Fruit fly (Drosophila melanogaster) whole organism, embryonic: ENCODE data around the gene CG31125.

Source experiments
- Bdp1 ChIP-seq: fragments of 200-800 bp; sonication (Bioruptor generic); optimal IDR thresholded peaks from 3 replicates; lab custom pipeline; 2016; ENCODE audit warnings: missing biosample characterization, missing genetic modification characterization
- CG13123 ChIP-seq: fragments of 200-800 bp; sonication (Bioruptor generic); optimal IDR thresholded peaks from 2 replicates; lab custom pipeline; 2016; ENCODE audit warnings: missing biosample characterization, missing genetic modification characterization
- CG13287 ChIP-seq: fragments of 200-800 bp; sonication (Bioruptor generic); IDR thresholded peaks from 2 replicates; pipeline ENCODE4 v1.3.6; 2022; ENCODE audit warnings: missing biosample characterization, missing genetic modification characterization; ENCODE audit not compliant: partially characterized antibody
- CG14860 ChIP-seq: fragments of 200-800 bp; sonication (Bioruptor generic); IDR thresholded peaks from 3 replicates; pipeline ENCODE4 v1.3.6; 2022; ENCODE audit warnings: missing biosample characterization, missing genetic modification characterization; ENCODE audit not compliant: partially characterized antibody
- CG15073 ChIP-seq: fragments of 200-800 bp; sonication (Bioruptor generic); optimal IDR thresholded peaks from 2 replicates; lab custom pipeline; 2016; ENCODE audit warnings: missing biosample characterization, missing genetic modification characterization
- CG15601 ChIP-seq: fragments of 200-800 bp; sonication (Bioruptor generic); optimal IDR thresholded peaks from 3 replicates; lab custom pipeline; 2019; ENCODE audit warnings: missing biosample characterization, mild to moderate bottlenecking, missing genetic modification characterization, moderate library complexity
- CG1602 ChIP-seq: fragments of 200-800 bp; sonication (Bioruptor generic); optimal IDR thresholded peaks from 3 replicates; lab custom pipeline; 2016; ENCODE audit warnings: missing biosample characterization, missing genetic modification characterization
- CG1603 ChIP-seq: fragments of 200-800 bp; sonication (Bioruptor generic); optimal IDR thresholded peaks from 2 replicates; lab custom pipeline; 2019; ENCODE audit warnings: missing biosample characterization, mild to moderate bottlenecking, missing genetic modification characterization, moderate library complexity
- CG18764 ChIP-seq: fragments of 200-800 bp; sonication (Bioruptor generic); optimal IDR thresholded peaks from 3 replicates; lab custom pipeline; 2016; ENCODE audit warnings: missing biosample characterization, missing genetic modification characterization
- CG2120 ChIP-seq: fragments of 200-800 bp; sonication (Bioruptor generic); optimal IDR thresholded peaks from 3 replicates; lab custom pipeline; 2016; ENCODE audit warnings: missing biosample characterization, missing genetic modification characterization
- CG2199 ChIP-seq: fragments of 200-800 bp; sonication (Bioruptor generic); IDR thresholded peaks from 3 replicates; pipeline ENCODE4 v1.3.6; 2022; ENCODE audit warnings: missing biosample characterization, missing genetic modification characterization
- CG2202 ChIP-seq: fragments of 200-800 bp; sonication (Bioruptor generic); optimal IDR thresholded peaks from 2 replicates; lab custom pipeline; 2018; ENCODE audit warnings: missing biosample characterization, mild to moderate bottlenecking, missing genetic modification characterization
- CG4282 ChIP-seq: fragments of 200-800 bp; sonication (Bioruptor generic); optimal IDR thresholded peaks from 2 replicates; lab custom pipeline; 2016; ENCODE audit warnings: missing biosample characterization, missing genetic modification characterization
- CG8359 ChIP-seq: fragments of 200-800 bp; sonication (Bioruptor generic); optimal IDR thresholded peaks from 2 replicates; lab custom pipeline; 2017; ENCODE audit warnings: missing biosample characterization, mild to moderate bottlenecking, missing genetic modification characterization, borderline replicate concordance
- CG9215 ChIP-seq: fragments of 200-800 bp; sonication (Bioruptor generic); IDR thresholded peaks from 2 replicates; pipeline ENCODE4 v1.3.6; 2022; ENCODE audit warnings: missing biosample characterization, missing genetic modification characterization
- Chrac-16 ChIP-seq: fragments of 200-800 bp; sonication (Bioruptor generic); optimal IDR thresholded peaks from 3 replicates; lab custom pipeline; 2016; ENCODE audit warnings: missing biosample characterization, missing genetic modification characterization
- Dad ChIP-seq: fragments of 200-800 bp; sonication (Bioruptor generic); optimal IDR thresholded peaks from 3 replicates; lab custom pipeline; 2016; ENCODE audit warnings: missing biosample characterization, missing genetic modification characterization
- Dbx ChIP-seq: fragments of 200-800 bp; sonication (Bioruptor generic); IDR thresholded peaks from 3 replicates; pipeline ENCODE4 v1.3.6; 2022; ENCODE audit warnings: missing biosample characterization, missing genetic modification characterization
- Dll ChIP-seq: fragments of 200-800 bp; sonication (Bioruptor generic); IDR thresholded peaks from 4 replicates; pipeline ENCODE4 v1.3.6; 2022; ENCODE audit warnings: missing biosample characterization, missing genetic modification characterization; ENCODE audit not compliant: partially characterized antibody
- Dp ChIP-seq: fragments of 200-800 bp; sonication (Bioruptor generic); optimal IDR thresholded peaks from 2 replicates; lab custom pipeline; 2018; ENCODE audit warnings: missing biosample characterization, mild to moderate bottlenecking, missing genetic modification characterization, moderate library complexity
- E2f1 ChIP-seq: fragments of 200-800 bp; sonication (Bioruptor generic); IDR thresholded peaks from 2 replicates; pipeline ENCODE4 v1.3.6; 2022; ENCODE audit warnings: missing biosample characterization, missing genetic modification characterization
- ERR ChIP-seq: fragments of 200-800 bp; sonication (Bioruptor generic); optimal IDR thresholded peaks from 2 replicates; lab custom pipeline; 2016; ENCODE audit warnings: missing biosample characterization, missing genetic modification characterization
- Elba2 ChIP-seq: fragments of 200-800 bp; sonication (Bioruptor generic); optimal IDR thresholded peaks from 3 replicates; lab custom pipeline; 2016; ENCODE audit warnings: missing biosample characterization, missing genetic modification characterization
- HLHmδ ChIP-seq: fragments of 200-800 bp; sonication (Bioruptor generic); optimal IDR thresholded peaks from 2 replicates; lab custom pipeline; 2018; ENCODE audit warnings: missing biosample characterization, mild to moderate bottlenecking, missing genetic modification characterization, moderate library complexity
- Nf-YA ChIP-seq: fragments of 200-800 bp; sonication (Bioruptor generic); IDR thresholded peaks from 2 replicates; pipeline ENCODE4 v1.3.6; 2022; ENCODE audit warnings: missing biosample characterization, missing genetic modification characterization
- Poxn ChIP-seq: fragments of 200-800 bp; sonication (Bioruptor generic); IDR thresholded peaks from 2 replicates; pipeline ENCODE4 v1.3.6; 2022; ENCODE audit warnings: missing biosample characterization, missing genetic modification characterization
- Six4 ChIP-seq: fragments of 200-800 bp; sonication (Bioruptor generic); optimal IDR thresholded peaks from 2 replicates; lab custom pipeline; 2016; ENCODE audit warnings: missing biosample characterization, missing genetic modification characterization
- Sox102F ChIP-seq: fragments of 200-800 bp; sonication (Bioruptor generic); optimal IDR thresholded peaks from 2 replicates; lab custom pipeline; 2018; ENCODE audit warnings: missing biosample characterization, mild to moderate bottlenecking, missing genetic modification characterization, moderate library complexity
- abd-A ChIP-seq: fragments of 200-800 bp; sonication (Bioruptor generic); optimal IDR thresholded peaks from 3 replicates; lab custom pipeline; 2019; ENCODE audit warnings: missing biosample characterization, mild to moderate bottlenecking, missing genetic modification characterization, moderate library complexity
- ase ChIP-seq: fragments of 200-800 bp; sonication (Bioruptor generic); IDR thresholded peaks from 3 replicates; pipeline ENCODE4 v1.3.6; 2022; ENCODE audit warnings: missing biosample characterization, missing genetic modification characterization
- bcd ChIP-seq: fragments of 200-800 bp; sonication (Bioruptor generic); optimal IDR thresholded peaks from 2 replicates; lab custom pipeline; 2017; ENCODE audit warnings: missing biosample characterization, mild to moderate bottlenecking, missing genetic modification characterization
- bigmax ChIP-seq: fragments of 200-800 bp; sonication (Bioruptor generic); optimal IDR thresholded peaks from 2 replicates; lab custom pipeline; 2018; ENCODE audit warnings: missing biosample characterization, mild to moderate bottlenecking, missing genetic modification characterization
- bowl ChIP-seq: fragments of 200-800 bp; sonication (Bioruptor generic); IDR thresholded peaks from 2 replicates; pipeline ENCODE4 v1.3.6; 2022; ENCODE audit warnings: missing biosample characterization, missing genetic modification characterization
- ewg ChIP-seq: fragments of 200-800 bp; sonication (Bioruptor generic); optimal IDR thresholded peaks from 3 replicates; lab custom pipeline; 2017; ENCODE audit warnings: mild to moderate bottlenecking, missing biosample characterization, missing genetic modification reagents, missing genetic modification characterization
- ftz-f1 ChIP-seq: fragments of 200-800 bp; sonication (Bioruptor generic); optimal IDR thresholded peaks from 2 replicates; lab custom pipeline; 2016; ENCODE audit warnings: missing biosample characterization, missing genetic modification characterization
- gsb-n ChIP-seq: fragments of 200-800 bp; sonication (Bioruptor generic); optimal IDR thresholded peaks from 3 replicates; lab custom pipeline; 2018; ENCODE audit warnings: missing biosample characterization, mild to moderate bottlenecking, missing genetic modification characterization
- her ChIP-seq: fragments of 200-800 bp; sonication (Bioruptor generic); optimal IDR thresholded peaks from 2 replicates; lab custom pipeline; 2016; ENCODE audit warnings: missing biosample characterization, missing genetic modification characterization
- kah ChIP-seq: fragments of 200-800 bp; sonication (Bioruptor generic); optimal IDR thresholded peaks from 2 replicates; lab custom pipeline; 2018; ENCODE audit warnings: missing biosample characterization, mild to moderate bottlenecking, missing genetic modification characterization
- lov ChIP-seq, 2 experiments: fragments of 200-800 bp in 1 of 2; fragments of >200 bp in 1 of 2; sonication (Bioruptor generic) in 1 of 2; IDR thresholded peaks in 1 of 2; optimal IDR thresholded peaks in 1 of 2; 2 replicates in 1 of 2; 3 replicates in 1 of 2; pipeline versions ENCODE4 v1.3.6 to Lab custom; 2017 to 2022; ENCODE audit warnings: missing biosample characterization in 1 of 2, missing genetic modification characterization in 1 of 2
- nerfin-1 ChIP-seq: fragments of 200-800 bp; sonication (Bioruptor generic); optimal IDR thresholded peaks from 3 replicates; lab custom pipeline; 2019; ENCODE audit warnings: missing biosample characterization, mild to moderate bottlenecking, missing genetic modification characterization, moderate library complexity
- nom ChIP-seq: fragments of 200-800 bp; sonication (Bioruptor generic); optimal IDR thresholded peaks from 2 replicates; lab custom pipeline; 2017; ENCODE audit warnings: missing biosample characterization, missing genetic modification characterization, mild to moderate bottlenecking, moderate library complexity, missing genetic modification reagents
- odd ChIP-seq: fragments of 200-800 bp; sonication (Bioruptor generic); optimal IDR thresholded peaks from 2 replicates; lab custom pipeline; 2017; ENCODE audit warnings: missing biosample characterization, mild to moderate bottlenecking, missing genetic modification characterization
- p53 ChIP-seq: fragments of 200-800 bp; sonication (Bioruptor generic); optimal IDR thresholded peaks from 2 replicates; lab custom pipeline; 2016; ENCODE audit warnings: missing biosample characterization, missing genetic modification characterization
- phol ChIP-seq: fragments of 200-800 bp; sonication (Bioruptor generic); optimal IDR thresholded peaks from 3 replicates; lab custom pipeline; 2018; ENCODE audit warnings: missing biosample characterization, mild to moderate bottlenecking, missing genetic modification characterization, moderate library complexity
- pros ChIP-seq: fragments of 200-800 bp; sonication (Bioruptor generic); optimal IDR thresholded peaks from 3 replicates; lab custom pipeline; 2019; ENCODE audit warnings: missing biosample characterization, mild to moderate bottlenecking, missing genetic modification characterization, moderate library complexity
- repo ChIP-seq: fragments of 200-800 bp; sonication (Bioruptor generic); optimal IDR thresholded peaks from 2 replicates; lab custom pipeline; 2016; ENCODE audit warnings: missing biosample characterization, missing genetic modification characterization
- sd ChIP-seq: fragments of 200-800 bp; sonication (Bioruptor generic); optimal IDR thresholded peaks from 3 replicates; lab custom pipeline; 2018; ENCODE audit warnings: missing biosample characterization, mild to moderate bottlenecking, missing genetic modification characterization, moderate library complexity
- sima ChIP-seq: fragments of 200-800 bp; sonication (Bioruptor generic); optimal IDR thresholded peaks from 2 replicates; lab custom pipeline; 2016; ENCODE audit warnings: missing biosample characterization, missing genetic modification characterization
- sug ChIP-seq: fragments of 200-800 bp; optimal IDR thresholded peaks from 2 replicates; lab custom pipeline; 2019; ENCODE audit warnings: missing biosample characterization, mild to moderate bottlenecking, missing genetic modification characterization, moderate library complexity
- zfh2 ChIP-seq: fragments of 200-800 bp; sonication (Bioruptor generic); optimal IDR thresholded peaks from 2 replicates; lab custom pipeline; 2016; ENCODE audit warnings: missing biosample characterization, missing genetic modification characterization

The CG31125 gene

DNA sequence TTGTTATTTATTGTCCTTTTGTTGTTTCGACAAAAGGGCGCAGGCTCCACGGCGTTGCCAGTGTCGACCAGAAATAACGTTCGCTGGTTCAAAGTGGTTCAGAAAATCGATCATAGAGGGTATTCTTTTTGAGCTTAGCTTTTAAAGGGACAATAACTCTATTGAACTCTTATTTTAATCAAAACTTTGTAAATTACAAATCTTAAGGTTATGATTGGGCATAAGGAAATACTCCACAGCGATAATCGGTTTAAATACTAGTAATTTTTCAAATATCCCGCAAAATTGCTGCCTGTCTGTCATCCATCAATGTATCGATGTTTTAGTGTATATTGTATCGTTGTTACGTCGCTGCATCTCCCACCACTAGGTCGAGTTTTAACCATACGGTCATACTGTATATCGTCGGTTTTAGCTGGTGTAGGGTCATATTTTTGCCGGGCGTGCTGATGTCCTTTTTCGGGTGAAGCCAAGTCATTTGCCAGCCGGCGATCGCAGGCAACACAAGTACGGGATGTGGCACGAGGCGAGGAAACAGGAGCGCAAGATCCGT, at the start of gene CG31125, which contains the start of gene CG6695 (continued):
- TF ChIP-seq CG13123 (peak; percentile 40), zfh2 (GFP tag; lab: Kevin White, UChicago) (peak; percentile 77), Sox102F (GFP tag; lab: Kevin White, UChicago) (no peak), abd-A (tag; lab: Kevin White, UChicago) (no peak), Six4 (GFP tag; lab: Kevin White, UChicago) (peak; percentile 27), bowl (GFP tag; lab: Robert Waterston, UW) (no peak), kah (no peak), CG15601 (no peak), Chrac-16 (GFP tag; lab: Kevin White, UChicago) (peak; percentile 23), Dbx (GFP tag; lab: Robert Waterston, UW) (peak; percentile 61; the same call in 2 of the 3 replicates), CG4282 (GFP tag; lab: Kevin White, UChicago) (peak; percentile 27), CG2202 (tag; lab: Kevin White, UChicago) (no peak), sima (no peak), CG1602 (GFP tag; lab: Kevin White, UChicago) (peak; percentile 41), CG2120 (GFP tag; lab: Kevin White, UChicago) (peak; percentile 81), Dll (peak; percentile 82), pros (GFP tag; lab: Kevin White, UChicago) (no peak), p53 (GFP tag; lab: Kevin White, UChicago) (peak; percentile 52), nom (GFP tag; lab: Kevin White, UChicago) (no peak), Poxn (GFP tag; lab: Robert Waterston, UW) (no peak), ERR (GFP tag; lab: Kevin White, UChicago) (peak; percentile 5), ase (GFP tag; lab: Robert Waterston, UW) (no peak), sug (no peak), ewg (GFP tag; lab: Kevin White, UChicago) (peak; percentile 98), her (GFP tag; lab: Kevin White, UChicago) (peak; percentile 53), Elba2 (GFP tag; lab: Kevin White, UChicago) (peak; percentile 28), repo (GFP tag; lab: Kevin White, UChicago) (peak; percentile 23), Nf-YA (GFP tag; lab: Robert Waterston, UW) (no peak), CG9215 (GFP tag; lab: Robert Waterston, UW) (peak; percentile 36; the same call in 1 of the 2 replicates), Dp (peak; percentile 83), HLHmδ (GFP tag; lab: Kevin White, UChicago) (no peak), Bdp1 (GFP tag; lab: Kevin White, UChicago) (peak; percentile 25), CG13287 (GFP tag; lab: Robert Waterston, UW) (peak; percentile 88), gsb-n (tag; lab: Kevin White, UChicago) (no peak), ftz-f1 (GFP tag; lab: Kevin White, UChicago) (no peak), odd (GFP tag; lab: Kevin White, UChicago) (no peak), phol (tag; lab: Kevin White, UChicago) (peak; percentile 82), Dad (GFP tag; lab: Kevin White, UChicago) (peak; percentile 40), lov (optimal IDR thresholded peaks at IDR 0.05; lab: Kevin White, UChicago) (no peak), lov (GFP tag; IDR thresholded peaks at IDR 0.05; lab: Robert Waterston, UW) (no peak), CG18764 (no peak), CG15073 (no peak), CG1603 (tag; lab: Kevin White, UChicago) (peak; percentile 73), sd (tag; lab: Kevin White, UChicago) (no peak), nerfin-1 (peak; percentile 28), CG2199 (GFP tag; lab: Robert Waterston, UW) (no peak), E2f1 (GFP tag; lab: Robert Waterston, UW) (no peak), bcd (GFP tag; lab: Kevin White, UChicago) (peak; percentile 31), bigmax (no peak), CG8359 (GFP tag; lab: Kevin White, UChicago) (no peak), CG14860 (peak; percentile 64)
